Fruit fly (Drosophila melanogaster) whole organism, embryonic: ENCODE results near the gene Cyp313b1.
A peak's percentile ranks its signal among the peaks of the same experiment; 100 is the strongest.

Source experiments
- Abd-B ChIP-seq: fragments of 200-800 bp; sonication (Bioruptor generic); optimal IDR thresholded peaks from 2 replicates; lab custom pipeline; 2018; ENCODE audit warnings: missing biosample characterization, mild to moderate bottlenecking, missing genetic modification characterization, moderate library complexity
- Atf6 ChIP-seq: fragments of 200-800 bp; sonication (Bioruptor generic); IDR thresholded peaks from 2 replicates; pipeline ENCODE4 v1.3.6; 2022; ENCODE audit warnings: missing biosample characterization, missing genetic modification characterization
- CG10209 ChIP-seq: fragments of 200-800 bp; sonication (Bioruptor generic); optimal IDR thresholded peaks from 3 replicates; lab custom pipeline; 2017; ENCODE audit warnings: missing biosample characterization, mild to moderate bottlenecking, missing genetic modification characterization, missing genetic modification reagents
- CG10274 ChIP-seq: fragments of 200-800 bp; sonication (Bioruptor generic); optimal IDR thresholded peaks from 3 replicates; lab custom pipeline; 2017; ENCODE audit warnings: missing biosample characterization, mild to moderate bottlenecking, missing genetic modification characterization
- CG11085 ChIP-seq: fragments of 200-800 bp; sonication (Bioruptor generic); IDR thresholded peaks from 2 replicates; pipeline ENCODE4 v1.3.6; 2022; ENCODE audit warnings: missing biosample characterization, missing genetic modification characterization
- CG14014 ChIP-seq: fragments of 200-800 bp; sonication (Bioruptor generic); IDR thresholded peaks from 2 replicates; pipeline ENCODE4 v1.3.6; 2022; ENCODE audit warnings: missing biosample characterization, missing genetic modification characterization
- CG15479 ChIP-seq: fragments of 200-800 bp; sonication (Bioruptor generic); optimal IDR thresholded peaks from 3 replicates; lab custom pipeline; 2019; ENCODE audit warnings: missing biosample characterization, mild to moderate bottlenecking, missing genetic modification characterization, moderate library complexity
- CG16779 ChIP-seq: fragments of 200-800 bp; sonication (Bioruptor generic); IDR thresholded peaks from 2 replicates; pipeline ENCODE4 v1.3.6; 2022; ENCODE audit warnings: missing biosample characterization, missing genetic modification characterization
- CG17912 ChIP-seq: fragments of 200-800 bp; sonication (Bioruptor generic); optimal IDR thresholded peaks from 2 replicates; lab custom pipeline; 2018; ENCODE audit warnings: missing biosample characterization, mild to moderate bottlenecking, missing genetic modification characterization
- CG18599 ChIP-seq: fragments of 200-800 bp; sonication (Bioruptor generic); optimal IDR thresholded peaks from 3 replicates; lab custom pipeline; 2017; ENCODE audit warnings: missing biosample characterization, missing genetic modification characterization, mild to moderate bottlenecking, moderate library complexity, missing genetic modification reagents
- CG2199 ChIP-seq: fragments of 200-800 bp; sonication (Bioruptor generic); IDR thresholded peaks from 3 replicates; pipeline ENCODE4 v1.3.6; 2022; ENCODE audit warnings: missing biosample characterization, missing genetic modification characterization
- CG31388 ChIP-seq: fragments of 200-800 bp; sonication (Bioruptor generic); optimal IDR thresholded peaks from 2 replicates; lab custom pipeline; 2016; ENCODE audit warnings: missing biosample characterization, missing genetic modification characterization
- CG32767 ChIP-seq: fragments of 200-800 bp; sonication (Bioruptor generic); IDR thresholded peaks from 2 replicates; pipeline ENCODE4 v1.3.6; 2022; ENCODE audit warnings: missing biosample characterization, missing genetic modification characterization
- CG3281 ChIP-seq: fragments of 200-800 bp; sonication (Bioruptor generic); optimal IDR thresholded peaks from 3 replicates; lab custom pipeline; 2017; ENCODE audit warnings: missing biosample characterization, mild to moderate bottlenecking, missing genetic modification characterization
- CG42726 ChIP-seq: fragments of 200-800 bp; sonication (Bioruptor generic); IDR thresholded peaks from 2 replicates; pipeline ENCODE4 v1.3.6; 2022; ENCODE audit warnings: missing biosample characterization, missing genetic modification characterization; ENCODE audit not compliant: partially characterized antibody
- CG4360 ChIP-seq: fragments of 200-800 bp; sonication (Bioruptor generic); IDR thresholded peaks from 2 replicates; pipeline ENCODE4 v1.3.6; 2022; ENCODE audit warnings: missing biosample characterization, missing genetic modification characterization
- CG6654 ChIP-seq: fragments of 200-800 bp; sonication (Bioruptor generic); optimal IDR thresholded peaks from 2 replicates; lab custom pipeline; 2017; ENCODE audit warnings: missing biosample characterization, mild to moderate bottlenecking, missing genetic modification characterization
- CG6689 ChIP-seq: fragments of 200-800 bp; sonication (Bioruptor generic); IDR thresholded peaks from 2 replicates; pipeline ENCODE4 v1.3.6; 2022; ENCODE audit warnings: missing biosample characterization, missing genetic modification characterization
- CG7928 ChIP-seq: fragments of 200-800 bp; sonication (Bioruptor generic); optimal IDR thresholded peaks from 2 replicates; lab custom pipeline; 2017; ENCODE audit warnings: missing biosample characterization, mild to moderate bottlenecking, missing genetic modification characterization
- CG8478 ChIP-seq: fragments of >200 bp; optimal IDR thresholded peaks from 2 replicates; lab custom pipeline; 2018
- Dip2 ChIP-seq: fragments of 200-800 bp; sonication (Bioruptor generic); IDR thresholded peaks from 2 replicates; pipeline ENCODE4 v1.3.6; 2022; ENCODE audit warnings: missing biosample characterization, missing genetic modification characterization
- Doc3 ChIP-seq: fragments of 200-800 bp; sonication (Bioruptor generic); IDR thresholded peaks from 3 replicates; pipeline ENCODE4 v1.3.6; 2022; ENCODE audit warnings: missing biosample characterization, missing genetic modification characterization; ENCODE audit not compliant: partially characterized antibody
- Ets97D ChIP-seq: fragments of 200-800 bp; sonication (Bioruptor generic); optimal IDR thresholded peaks from 3 replicates; lab custom pipeline; 2016; ENCODE audit warnings: missing biosample characterization, missing genetic modification characterization
- GATAe ChIP-seq: fragments of 200-800 bp; sonication (Bioruptor generic); conservative IDR thresholded peaks from 2 replicates; pipeline ENCODE4 v1.3.6; 2022; ENCODE audit warnings: missing biosample characterization, missing genetic modification characterization
- H15 ChIP-seq: fragments of 200-800 bp; sonication (Bioruptor generic); IDR thresholded peaks from 3 replicates; pipeline ENCODE4 v1.3.6; 2022; ENCODE audit warnings: missing biosample characterization, missing genetic modification characterization
- HHEX ChIP-seq: fragments of 200-800 bp; sonication (Bioruptor generic); optimal IDR thresholded peaks from 3 replicates; lab custom pipeline; 2017; ENCODE audit warnings: missing biosample characterization, mild to moderate bottlenecking, missing genetic modification characterization, missing genetic modification reagents
- Hsf ChIP-seq: fragments of 200-800 bp; sonication (Bioruptor generic); optimal IDR thresholded peaks from 3 replicates; lab custom pipeline; 2016; ENCODE audit warnings: missing biosample characterization, missing genetic modification characterization
- MESR4 ChIP-seq: fragments of 200-800 bp; sonication (Bioruptor generic); optimal IDR thresholded peaks from 2 replicates; lab custom pipeline; 2018; ENCODE audit warnings: missing biosample characterization, mild to moderate bottlenecking, missing genetic modification characterization, moderate library complexity
- Med ChIP-seq: fragments of 200-800 bp; sonication (Bioruptor generic); peaks from one replicate; lab custom pipeline; 2016; ENCODE audit warnings: missing biosample characterization, missing genetic modification characterization, mild to moderate bottlenecking, inconsistent platforms, moderate library complexity
- Mes4 ChIP-seq: fragments of 200-800 bp; sonication (Bioruptor generic); optimal IDR thresholded peaks from 2 replicates; lab custom pipeline; 2016; ENCODE audit warnings: missing biosample characterization, missing genetic modification characterization
- NC2β ChIP-seq: fragments of 200-800 bp; sonication (Bioruptor generic); optimal IDR thresholded peaks from 2 replicates; lab custom pipeline; 2016; ENCODE audit warnings: missing biosample characterization, missing genetic modification characterization
- TFAM ChIP-seq: fragments of 200-800 bp; sonication (Bioruptor generic); optimal IDR thresholded peaks from 2 replicates; lab custom pipeline; 2017; ENCODE audit warnings: missing biosample characterization, missing genetic modification characterization, inconsistent platforms
- Taf1 ChIP-seq: fragments of 200-800 bp; sonication (Bioruptor generic); IDR thresholded peaks from 2 replicates; pipeline ENCODE4 v1.3.6; 2022; ENCODE audit warnings: missing biosample characterization, missing genetic modification characterization
- Xrp1 ChIP-seq: fragments of 200-800 bp; sonication (Bioruptor generic); IDR thresholded peaks from 2 replicates; pipeline ENCODE4 v1.3.6; 2022; ENCODE audit warnings: missing biosample characterization, missing genetic modification characterization
- ase ChIP-seq: fragments of 200-800 bp; sonication (Bioruptor generic); IDR thresholded peaks from 3 replicates; pipeline ENCODE4 v1.3.6; 2022; ENCODE audit warnings: missing biosample characterization, missing genetic modification characterization
- br ChIP-seq: fragments of >200 bp; optimal IDR thresholded peaks from 2 replicates; lab custom pipeline; 2017
- chif ChIP-seq, 2 experiments: fragments of 200-800 bp; sonication (Bioruptor generic); optimal IDR thresholded peaks; 3 replicates each; lab custom pipeline; 2016; ENCODE audit warnings: missing biosample characterization in 2 of 2, missing genetic modification characterization in 2 of 2
- chm ChIP-seq: fragments of 200-800 bp; sonication (Bioruptor generic); IDR thresholded peaks from 2 replicates; pipeline ENCODE4 v1.3.6; 2022; ENCODE audit warnings: missing biosample characterization, missing genetic modification characterization
- da ChIP-seq: fragments of 200-800 bp; sonication (Bioruptor generic); optimal IDR thresholded peaks from 2 replicates; lab custom pipeline; 2016; ENCODE audit warnings: missing biosample characterization, missing genetic modification characterization
- danr ChIP-seq: fragments of 200-800 bp; sonication (Bioruptor generic); IDR thresholded peaks from 2 replicates; pipeline ENCODE4 v1.3.6; 2022; ENCODE audit warnings: missing biosample characterization, missing genetic modification characterization
- dm ChIP-seq: fragments of 200-800 bp; sonication (Bioruptor generic); optimal IDR thresholded peaks from 3 replicates; lab custom pipeline; 2016; ENCODE audit warnings: missing biosample characterization, missing genetic modification characterization
- ham ChIP-seq: fragments of 200-800 bp; sonication (Bioruptor generic); IDR thresholded peaks from 2 replicates; pipeline ENCODE4 v1.3.6; 2022; ENCODE audit warnings: missing biosample characterization, missing genetic modification characterization
- her ChIP-seq: fragments of 200-800 bp; sonication (Bioruptor generic); optimal IDR thresholded peaks from 2 replicates; lab custom pipeline; 2016; ENCODE audit warnings: missing biosample characterization, missing genetic modification characterization
- inv ChIP-seq: fragments of 200-800 bp; sonication (Bioruptor generic); IDR thresholded peaks from 2 replicates; pipeline ENCODE4 v1.3.6; 2022; ENCODE audit warnings: missing biosample characterization, missing genetic modification characterization; ENCODE audit not compliant: partially characterized antibody
- kay ChIP-seq: fragments of 200-800 bp; sonication (Bioruptor generic); optimal IDR thresholded peaks from 2 replicates; lab custom pipeline; 2016; ENCODE audit warnings: missing biosample characterization, missing genetic modification characterization
- ken ChIP-seq: fragments of 200-800 bp; sonication (Bioruptor generic); IDR thresholded peaks from 3 replicates; pipeline ENCODE4 v1.3.6; 2022; ENCODE audit warnings: missing biosample characterization, missing genetic modification characterization
- kni ChIP-seq: fragments of 200-800 bp; sonication (Bioruptor generic); optimal IDR thresholded peaks from 3 replicates; lab custom pipeline; 2017; ENCODE audit warnings: mild to moderate bottlenecking, missing biosample characterization, missing genetic modification reagents, missing genetic modification characterization
- nerfin-2 ChIP-seq: fragments of 200-800 bp; sonication (Bioruptor generic); IDR thresholded peaks from 2 replicates; pipeline ENCODE4 v1.3.6; 2022; ENCODE audit warnings: missing biosample characterization, missing genetic modification characterization; ENCODE audit not compliant: partially characterized antibody
- peb ChIP-seq: fragments of 200-800 bp; sonication (Bioruptor generic); IDR thresholded peaks from 2 replicates; pipeline ENCODE4 v1.3.6; 2022; ENCODE audit warnings: missing biosample characterization, missing genetic modification characterization
- pita ChIP-seq: fragments of 200-800 bp; sonication (Bioruptor generic); optimal IDR thresholded peaks from 2 replicates; lab custom pipeline; 2017; ENCODE audit warnings: missing biosample characterization, mild to moderate bottlenecking, missing genetic modification characterization
- twi ChIP-seq: fragments of 200-800 bp; optimal IDR thresholded peaks from 2 replicates; lab custom pipeline; 2019; ENCODE audit warnings: missing biosample characterization, mild to moderate bottlenecking, missing genetic modification characterization, moderate library complexity
- usp ChIP-seq: fragments of >200 bp; optimal IDR thresholded peaks from 2 replicates; lab custom pipeline; 2017; ENCODE audit warnings: missing biosample characterization, missing genetic modification characterization

The Cyp313b1 gene

dm6 chr3R:8676560-8677000 is 31.1 kb upstream of the Cyp313b1 start, which contains the start of the genes Unc50, CG11755 and CG8043 (continued):
- TF ChIP-seq CG11085 (GFP tag; lab: Robert Waterston, UW), result peak; percentile 53; the same call in 1 of the 2 replicates
- no peak for TF ChIP-seq CG10274
- TF ChIP-seq Taf1, result peak; percentile 72
- TF ChIP-seq kni (GFP tag; lab: Kevin White, UChicago), result peak; percentile 52
- TF ChIP-seq CG10209 (GFP tag; lab: Kevin White, UChicago), result peak; percentile 70
- TF ChIP-seq HHEX, result peak; percentile 56
- no peak for TF ChIP-seq CG15479 (GFP tag; lab: Kevin White, UChicago)
- peak; percentile 88 for TF ChIP-seq Hsf (GFP tag; lab: Kevin White, UChicago)
- TF ChIP-seq chif (GFP tag; optimal IDR thresholded peaks at IDR 0.05; lab: Kevin White, UChicago), result peak; percentile 53 to 74
- no peak for TF ChIP-seq pita (GFP tag; lab: Kevin White, UChicago)
- TF ChIP-seq chm (GFP tag; lab: Robert Waterston, UW), result no peak
- TF ChIP-seq CG4360 (GFP tag; lab: Robert Waterston, UW), result no peak
- TF ChIP-seq her (GFP tag; lab: Kevin White, UChicago), result no peak
- peak; percentile 84; the same call in 1 of the 2 replicates for TF ChIP-seq CG42726
- no peak for TF ChIP-seq TFAM (GFP tag; lab: Kevin White, UChicago)
- no peak for TF ChIP-seq Dip2 (GFP tag; lab: Robert Waterston, UW)
- TF ChIP-seq br (lab: Kevin White, UChicago), result no peak
- TF ChIP-seq CG6689 (GFP tag; lab: Robert Waterston, UW), result peak; percentile 74
- peak; percentile 83 for TF ChIP-seq Abd-B (GFP tag; lab: Kevin White, UChicago)
- peak; percentile 73 for TF ChIP-seq twi (tag; lab: Kevin White, UChicago)
- TF ChIP-seq MESR4 (GFP tag; lab: Kevin White, UChicago), result peak; percentile 8
- no peak for TF ChIP-seq da (GFP tag; lab: Kevin White, UChicago)
- peak; percentile 30 for TF ChIP-seq CG31388
- no peak for TF ChIP-seq CG17912 (GFP tag; lab: Kevin White, UChicago)
- TF ChIP-seq CG32767, result peak; percentile 32; the same call in 1 of the 2 replicates
- TF ChIP-seq CG7928 (GFP tag; lab: Kevin White, UChicago), result peak; percentile 20
- TF ChIP-seq GATAe (GFP tag; lab: Robert Waterston, UW), result peak; percentile 78
- TF ChIP-seq CG18599 (GFP tag; lab: Kevin White, UChicago), result no peak
- peak; percentile 69; the same call in 2 of the 3 replicates for TF ChIP-seq H15
- peak; percentile 63; the same call in 1 of the 2 replicates for TF ChIP-seq Atf6 (GFP tag; lab: Robert Waterston, UW)
- peak; percentile 48 for TF ChIP-seq NC2β (GFP tag; lab: Kevin White, UChicago)
- TF ChIP-seq ham (GFP tag; lab: Robert Waterston, UW), result no peak
- TF ChIP-seq CG6654, result peak; percentile 10
- TF ChIP-seq CG8478 (lab: Kevin White, UChicago), result no peak
- no peak for TF ChIP-seq usp
- TF ChIP-seq CG2199, result no peak
- no peak for TF ChIP-seq dm (GFP tag; lab: Kevin White, UChicago)
- TF ChIP-seq Xrp1 (GFP tag; lab: Robert Waterston, UW), result peak; percentile 82
- peak; percentile 97 for TF ChIP-seq inv (GFP tag; lab: Robert Waterston, UW)
- TF ChIP-seq Ets97D (GFP tag; lab: Kevin White, UChicago), result peak; percentile 74
- peak; percentile 50 for TF ChIP-seq peb
- peak; percentile 88 for TF ChIP-seq nerfin-2
- peak; percentile 95 for TF ChIP-seq Med (GFP tag; lab: Kevin White, UChicago)
- 0 out of 3 replicates have a peak, but pooled peaks have one; percentile 32 for TF ChIP-seq ken (GFP tag; lab: Robert Waterston, UW)
- peak; percentile 27 for TF ChIP-seq Mes4 (GFP tag; lab: Kevin White, UChicago)
- peak; percentile 71 for TF ChIP-seq CG3281
- TF ChIP-seq Doc3 (GFP tag; lab: Robert Waterston, UW), result peak; percentile 100
- peak; percentile 59 for TF ChIP-seq kay
- peak; percentile 77 for TF ChIP-seq CG14014 (GFP tag; lab: Robert Waterston, UW)
- TF ChIP-seq danr (GFP tag; lab: Robert Waterston, UW), result peak; percentile 53; the same call in 1 of the 2 replicates
- TF ChIP-seq ase, result no peak
- TF ChIP-seq CG16779 (GFP tag; lab: Robert Waterston, UW), result no peak
